Fruit fly (Drosophila melanogaster): ENCODE measurements around the gene msl-1.
A peak's percentile ranks its signal among the peaks of the same experiment; 100 is the strongest.

Gene msl-1

dm6 chr2L:18693877-18694723, 5.5 kb upstream of the msl-1 start (continued):
- no peak for TF ChIP-seq ssp (GFP tag; IDR thresholded peaks at IDR 0.05)
- peak; percentile 24 for TF ChIP-seq CG8290 (GFP tag; optimal IDR thresholded peaks at IDR 0.05)
- peak in 1 of 2 experiments; percentile 60 for TF ChIP-seq CG8290 (tag; optimal IDR thresholded peaks at IDR 0.05)
- 0 out of 2 replicates have a peak, but pooled peaks have one; percentile 38 for TF ChIP-seq CG11085 (GFP tag; IDR thresholded peaks at IDR 0.05)
- peak; percentile 27 for TF ChIP-seq BtbVII (GFP tag; optimal IDR thresholded peaks at IDR 0.05)
- TF ChIP-seq HLHmδ (GFP tag; optimal IDR thresholded peaks at IDR 0.05): no peak
- TF ChIP-seq ato (GFP tag; IDR thresholded peaks at IDR 0.05; ENCODE audit: partially characterized antibody): no peak
- peak; percentile 63 for TF ChIP-seq CG18764 (GFP tag; optimal IDR thresholded peaks at IDR 0.05)
- TF ChIP-seq ap (GFP tag; IDR thresholded peaks at IDR 0.05): peak; percentile 60
- no peak for TF ChIP-seq CG42726 (GFP tag; IDR thresholded peaks at IDR 0.05; ENCODE audit: partially characterized antibody)
- TF ChIP-seq ERR (GFP tag; optimal IDR thresholded peaks at IDR 0.05): peak; percentile 58
- no peak for TF ChIP-seq CG6765 (GFP tag; optimal IDR thresholded peaks at IDR 0.05)
- TF ChIP-seq CG12219 (GFP tag; optimal IDR thresholded peaks at IDR 0.05): peak; percentile 58
- peak; percentile 34 for TF ChIP-seq nerfin-1 (tag; optimal IDR thresholded peaks at IDR 0.05)
- peak; percentile 62 for TF ChIP-seq caup (GFP tag; optimal IDR thresholded peaks at IDR 0.05; ENCODE audit: severe bottlenecking)
- no peak for TF ChIP-seq dmrt11E (tag; optimal IDR thresholded peaks at IDR 0.05)
- no peak for TF ChIP-seq CG9215 (GFP tag; IDR thresholded peaks at IDR 0.05)
- peak; percentile 79 for TF ChIP-seq CG10543 (GFP tag; optimal IDR thresholded peaks at IDR 0.05)
- TF ChIP-seq CG1832 (GFP tag; optimal IDR thresholded peaks at IDR 0.05): no peak
- no peak for TF ChIP-seq prd (optimal IDR thresholded peaks at IDR 0.05)
- peak; percentile 66 for TF ChIP-seq prd (GFP tag; IDR thresholded peaks at IDR 0.05)
- peak; percentile 59 for TF ChIP-seq Fer1 (GFP tag; optimal IDR thresholded peaks at IDR 0.05)
- no peak for TF ChIP-seq Dref (GFP tag; IDR thresholded peaks at IDR 0.05)
- TF ChIP-seq otp (GFP tag; IDR thresholded peaks at IDR 0.05): no peak; the same call in 2 of the 3 replicates
- no peak for TF ChIP-seq zen2 (GFP tag; IDR thresholded peaks at IDR 0.05; ENCODE audit: partially characterized antibody)
- TF ChIP-seq CG16863 (GFP tag; optimal IDR thresholded peaks at IDR 0.05): peak; percentile 26
- no peak for TF ChIP-seq CG17568 (GFP tag; optimal IDR thresholded peaks at IDR 0.05)
- peak; percentile 76 for TF ChIP-seq mam (GFP tag; optimal IDR thresholded peaks at IDR 0.05)
- TF ChIP-seq CG5953 (GFP tag; IDR thresholded peaks at IDR 0.05): peak; percentile 49
- no peak for TF ChIP-seq twi (tag; optimal IDR thresholded peaks at IDR 0.05)
- TF ChIP-seq CG2116 (GFP tag; optimal IDR thresholded peaks at IDR 0.05): peak; percentile 40
- TF ChIP-seq Hmr (GFP tag; optimal IDR thresholded peaks at IDR 0.05): peak; percentile 63
- TF ChIP-seq grau (tag; optimal IDR thresholded peaks at IDR 0.05): peak; percentile 46
- TF ChIP-seq sug (tag; optimal IDR thresholded peaks at IDR 0.05): peak; percentile 100
- TF ChIP-seq CG1024 (GFP tag; IDR thresholded peaks at IDR 0.05): 0 out of 2 replicates have a peak, but pooled peaks have one; percentile 36
- TF ChIP-seq Med (GFP tag): peak; percentile 95
- TF ChIP-seq salm (tag; optimal IDR thresholded peaks at IDR 0.05): peak; percentile 3
- TF ChIP-seq Dbx (GFP tag; IDR thresholded peaks at IDR 0.05): peak; percentile 72; the same call in 2 of the 3 replicates
- no peak for TF ChIP-seq CG8478 (optimal IDR thresholded peaks at IDR 0.05)
- peak; percentile 79 for TF ChIP-seq Nf-YA (GFP tag; IDR thresholded peaks at IDR 0.05)
- peak; percentile 15 for TF ChIP-seq CG18476 (GFP tag; optimal IDR thresholded peaks at IDR 0.05)
- TF ChIP-seq al (GFP tag; IDR thresholded peaks at IDR 0.05): peak; percentile 52; the same call in 1 of the 2 replicates
- peak; percentile 65 for TF ChIP-seq CG2120 (GFP tag; optimal IDR thresholded peaks at IDR 0.05)
- peak; percentile 74; the same call in 2 of the 3 replicates for TF ChIP-seq CG2199 (GFP tag; IDR thresholded peaks at IDR 0.05)
- peak; percentile 83 for TF ChIP-seq D19B (GFP tag; optimal IDR thresholded peaks at IDR 0.05)
- no peak for TF ChIP-seq schlank (tag; optimal IDR thresholded peaks at IDR 0.05)
- peak; percentile 66 for TF ChIP-seq phol (tag; optimal IDR thresholded peaks at IDR 0.05)
- no peak for TF ChIP-seq HLH4C (GFP tag; IDR thresholded peaks at IDR 0.05; ENCODE audit: partially characterized antibody)
- no peak for TF ChIP-seq BEAF-32 (GFP tag; optimal IDR thresholded peaks at IDR 0.05)
